Worm (Caenorhabditis elegans): ENCODE results near the gene C28C12.1.

Gene C28C12.1

ce11 chrIV:8512679-8513078 is 11.2 kb downstream of the C28C12.1 start, which contains the start of gene C09G4.4:
TSS of gene C09G4.4 (plus strand) at chrIV:8512979.
- TF ChIP-seq klf-2 (GFP tag; conservative IDR thresholded peaks at IDR 0.05): no peak
- no peak for TF ChIP-seq tab-1 (GFP tag; IDR thresholded peaks at IDR 0.05)
- no peak for TF ChIP-seq ref-1 (GFP tag; conservative IDR thresholded peaks at IDR 0.05)
- TF ChIP-seq cog-1 (tag; optimal IDR thresholded peaks at IDR 0.05): no peak
- no peak for TF ChIP-seq ztf-23 (GFP tag; IDR thresholded peaks at IDR 0.05)
- TF ChIP-seq flt-1 (GFP tag; IDR thresholded peaks at IDR 0.05): no peak
- TF ChIP-seq T22C8.4 (GFP tag; IDR thresholded peaks at IDR 0.05): no peak
- no peak for TF ChIP-seq med-1 (GFP tag; optimal IDR thresholded peaks at IDR 0.05; ENCODE audit: insufficient read depth)
- no peak for TF ChIP-seq ztf-29 (GFP tag; IDR thresholded peaks at IDR 0.05)

DNA sequence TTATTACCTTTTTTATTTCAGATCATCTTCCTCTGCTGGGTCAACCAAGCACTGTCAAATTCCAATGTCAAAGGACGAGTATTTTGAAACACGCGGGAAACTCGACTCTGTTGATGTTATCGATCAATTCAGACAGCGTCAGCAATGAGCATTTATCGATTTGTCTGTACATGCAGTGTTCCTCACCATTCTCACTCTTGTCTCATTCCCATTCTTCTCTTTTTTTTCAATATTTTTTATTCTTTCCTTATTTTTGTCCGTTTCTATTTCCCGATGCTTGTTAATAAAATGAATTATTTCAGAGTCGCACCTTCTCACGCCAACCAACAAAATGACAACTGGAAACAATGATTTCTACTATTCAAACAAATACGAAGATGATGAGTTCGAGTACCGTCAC is 12.1 kb downstream of the C28C12.1 start, which contains the start of gene cks-1:
cks-1 (plus strand) TSS at position 301 of the 400 bp plus-strand sequence.
- TF ChIP-seq flt-1 (GFP tag; IDR thresholded peaks at IDR 0.05) (no peak), tab-1 (GFP tag; IDR thresholded peaks at IDR 0.05) (no peak), med-1 (GFP tag; optimal IDR thresholded peaks at IDR 0.05; ENCODE audit: insufficient read depth) (no peak), ztf-29 (GFP tag; IDR thresholded peaks at IDR 0.05) (no peak), klf-2 (GFP tag; conservative IDR thresholded peaks at IDR 0.05) (no peak), T22C8.4 (GFP tag; IDR thresholded peaks at IDR 0.05) (no peak), ztf-23 (GFP tag; IDR thresholded peaks at IDR 0.05) (no peak), cog-1 (tag; optimal IDR thresholded peaks at IDR 0.05) (no peak), ref-1 (GFP tag; conservative IDR thresholded peaks at IDR 0.05) (no peak)

DNA sequence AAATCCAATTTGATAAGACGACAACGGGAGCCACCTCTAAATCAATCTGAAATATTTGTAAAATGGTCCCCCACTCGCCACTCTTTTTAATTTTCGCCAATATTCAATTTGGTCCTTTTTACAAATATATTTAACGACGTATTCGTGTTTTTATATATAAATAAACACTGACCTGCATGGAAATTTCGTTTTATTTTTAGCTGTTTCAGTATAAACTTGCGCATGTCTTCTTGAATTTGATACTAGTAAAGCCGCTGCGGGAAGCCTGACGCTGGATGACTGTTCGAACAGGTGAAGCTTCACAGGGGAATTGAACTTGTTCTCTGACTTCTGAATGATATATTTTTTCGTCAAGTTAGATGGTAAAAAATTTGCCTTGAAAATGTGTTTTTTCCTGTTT is 13.1 kb downstream of the C28C12.1 start:
- TF ChIP-seq tab-1 (GFP tag; IDR thresholded peaks at IDR 0.05): no peak
- no peak for TF ChIP-seq T22C8.4 (GFP tag; IDR thresholded peaks at IDR 0.05)
- no peak for TF ChIP-seq cog-1 (tag; optimal IDR thresholded peaks at IDR 0.05)
- no peak for TF ChIP-seq ztf-29 (GFP tag; IDR thresholded peaks at IDR 0.05)
- no peak for TF ChIP-seq klf-2 (GFP tag; conservative IDR thresholded peaks at IDR 0.05)
- TF ChIP-seq ztf-23 (GFP tag; IDR thresholded peaks at IDR 0.05): no peak
- TF ChIP-seq med-1 (GFP tag; optimal IDR thresholded peaks at IDR 0.05; ENCODE audit: insufficient read depth): no peak
- TF ChIP-seq ref-1 (GFP tag; conservative IDR thresholded peaks at IDR 0.05): no peak
- TF ChIP-seq flt-1 (GFP tag; IDR thresholded peaks at IDR 0.05): no peak

DNA sequence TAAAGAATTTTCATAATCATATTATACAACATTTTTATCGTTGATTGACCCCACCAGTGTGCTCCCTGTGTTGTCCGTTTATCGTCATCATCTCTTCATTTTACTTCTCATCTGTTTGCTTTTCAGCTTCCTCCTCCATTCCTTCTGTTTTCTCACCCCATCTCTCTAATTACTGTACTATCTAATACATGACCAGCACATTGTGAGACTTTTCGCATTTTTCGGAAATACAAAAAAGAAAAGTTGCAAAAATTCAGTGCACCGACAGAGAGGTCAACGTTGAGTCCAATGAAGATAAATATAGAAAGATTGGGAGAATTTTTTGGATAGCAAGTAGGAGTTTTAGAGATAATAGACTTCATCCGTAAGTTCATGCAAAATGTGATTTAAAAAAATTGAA is 18.5 kb downstream of the C28C12.1 start:
- TF ChIP-seq T22C8.4 (GFP tag; IDR thresholded peaks at IDR 0.05): no peak
- TF ChIP-seq ztf-23 (GFP tag; IDR thresholded peaks at IDR 0.05): no peak
- no peak for TF ChIP-seq med-1 (GFP tag; optimal IDR thresholded peaks at IDR 0.05; ENCODE audit: insufficient read depth)
- TF ChIP-seq flt-1 (GFP tag; IDR thresholded peaks at IDR 0.05): no peak
- TF ChIP-seq cog-1 (tag; optimal IDR thresholded peaks at IDR 0.05): no peak
- no peak for TF ChIP-seq ztf-29 (GFP tag; IDR thresholded peaks at IDR 0.05)
- TF ChIP-seq ref-1 (GFP tag; conservative IDR thresholded peaks at IDR 0.05): no peak
- no peak for TF ChIP-seq klf-2 (GFP tag; conservative IDR thresholded peaks at IDR 0.05)
- TF ChIP-seq tab-1 (GFP tag; IDR thresholded peaks at IDR 0.05): no peak

DNA sequence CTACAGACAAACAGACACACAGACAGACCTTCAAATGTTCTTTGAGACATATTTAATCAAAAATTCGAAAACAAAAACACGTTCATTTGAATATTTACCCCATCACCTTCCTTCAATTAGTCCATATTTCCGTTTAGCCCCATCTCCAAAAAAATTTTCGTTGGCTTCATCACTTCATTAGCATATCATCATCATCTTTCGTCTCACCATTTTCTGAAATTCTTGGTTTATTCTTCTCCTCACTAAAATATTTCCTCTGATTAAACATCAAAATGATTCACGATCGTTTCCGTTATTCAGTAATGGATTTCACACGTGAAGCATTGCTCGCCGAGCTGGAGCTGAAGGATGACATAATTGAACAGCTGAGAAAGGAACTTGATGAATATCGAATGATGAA is 19.1 kb downstream of the C28C12.1 start, which contains the start of gene pkg-2:
pkg-2 (plus strand) TSS at position 301 of the 400 bp plus-strand sequence.
- TF ChIP-seq flt-1 (GFP tag; IDR thresholded peaks at IDR 0.05) (no peak), tab-1 (GFP tag; IDR thresholded peaks at IDR 0.05) (no peak), ref-1 (GFP tag; conservative IDR thresholded peaks at IDR 0.05) (no peak), ztf-29 (GFP tag; IDR thresholded peaks at IDR 0.05) (no peak), T22C8.4 (GFP tag; IDR thresholded peaks at IDR 0.05) (no peak), klf-2 (GFP tag; conservative IDR thresholded peaks at IDR 0.05) (no peak), ztf-23 (GFP tag; IDR thresholded peaks at IDR 0.05) (no peak), cog-1 (tag; optimal IDR thresholded peaks at IDR 0.05) (no peak), med-1 (GFP tag; optimal IDR thresholded peaks at IDR 0.05; ENCODE audit: insufficient read depth) (no peak)

ce11 chrIV:8523981-8524380 is 22.5 kb downstream of the C28C12.1 start:
- no peak for TF ChIP-seq klf-2 (GFP tag; conservative IDR thresholded peaks at IDR 0.05)
- no peak for TF ChIP-seq ztf-29 (GFP tag; IDR thresholded peaks at IDR 0.05)
- TF ChIP-seq flt-1 (GFP tag; IDR thresholded peaks at IDR 0.05): no peak
- TF ChIP-seq ztf-23 (GFP tag; IDR thresholded peaks at IDR 0.05): no peak
- TF ChIP-seq cog-1 (tag; optimal IDR thresholded peaks at IDR 0.05): no peak
- TF ChIP-seq ref-1 (GFP tag; conservative IDR thresholded peaks at IDR 0.05): no peak
- no peak for TF ChIP-seq tab-1 (GFP tag; IDR thresholded peaks at IDR 0.05)
- TF ChIP-seq med-1 (GFP tag; optimal IDR thresholded peaks at IDR 0.05; ENCODE audit: insufficient read depth): no peak
- no peak for TF ChIP-seq T22C8.4 (GFP tag; IDR thresholded peaks at IDR 0.05)

ce11 chrIV:8526050-8526449 is 24.6 kb downstream of the C28C12.1 start:
- TF ChIP-seq flt-1 (GFP tag; IDR thresholded peaks at IDR 0.05) (no peak), klf-2 (GFP tag; conservative IDR thresholded peaks at IDR 0.05) (no peak), ztf-23 (GFP tag; IDR thresholded peaks at IDR 0.05) (no peak), tab-1 (GFP tag; IDR thresholded peaks at IDR 0.05) (no peak), cog-1 (tag; optimal IDR thresholded peaks at IDR 0.05) (no peak), ref-1 (GFP tag; conservative IDR thresholded peaks at IDR 0.05) (no peak), ztf-29 (GFP tag; IDR thresholded peaks at IDR 0.05) (no peak), T22C8.4 (GFP tag; IDR thresholded peaks at IDR 0.05) (no peak), med-1 (GFP tag; optimal IDR thresholded peaks at IDR 0.05; ENCODE audit: insufficient read depth) (no peak)

DNA sequence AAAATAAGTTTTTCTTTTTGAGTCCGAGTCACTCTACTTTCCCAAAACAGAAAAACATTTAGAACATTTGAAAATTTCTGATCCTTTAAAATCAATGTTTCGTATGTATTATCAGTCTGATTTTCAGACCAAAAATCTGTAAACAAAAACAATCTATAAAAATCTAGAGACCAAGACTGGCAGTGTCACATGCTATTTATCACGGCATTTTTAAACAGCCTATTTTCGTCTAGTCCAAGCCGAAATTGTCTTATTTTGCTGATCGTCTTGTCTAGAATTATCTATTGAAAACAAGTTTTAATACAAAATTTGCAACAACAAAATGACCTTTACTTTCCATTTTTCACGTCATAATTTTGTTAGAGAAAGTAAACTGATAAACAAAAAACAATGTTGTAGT is 25.1 kb downstream of the C28C12.1 start:
- TF ChIP-seq ref-1 (GFP tag; conservative IDR thresholded peaks at IDR 0.05) (no peak), tab-1 (GFP tag; IDR thresholded peaks at IDR 0.05) (no peak), flt-1 (GFP tag; IDR thresholded peaks at IDR 0.05) (no peak), ztf-29 (GFP tag; IDR thresholded peaks at IDR 0.05) (no peak)

- TF ChIP-seq klf-2 (GFP tag; conservative IDR thresholded peaks at IDR 0.05): no peak
- no peak for TF ChIP-seq ztf-29 (GFP tag; IDR thresholded peaks at IDR 0.05)
- no peak for TF ChIP-seq tab-1 (GFP tag; IDR thresholded peaks at IDR 0.05)
- TF ChIP-seq ztf-23 (GFP tag; IDR thresholded peaks at IDR 0.05): no peak
- no peak for TF ChIP-seq flt-1 (GFP tag; IDR thresholded peaks at IDR 0.05)
- no peak for TF ChIP-seq ref-1 (GFP tag; conservative IDR thresholded peaks at IDR 0.05)
- TF ChIP-seq med-1 (GFP tag; optimal IDR thresholded peaks at IDR 0.05; ENCODE audit: insufficient read depth): no peak
- no peak for TF ChIP-seq T22C8.4 (GFP tag; IDR thresholded peaks at IDR 0.05)
- no peak for TF ChIP-seq cog-1 (tag; optimal IDR thresholded peaks at IDR 0.05)
These were observed 26.1 kb downstream of the C28C12.1 start for ce11 chrIV:8527598-8528012.

DNA sequence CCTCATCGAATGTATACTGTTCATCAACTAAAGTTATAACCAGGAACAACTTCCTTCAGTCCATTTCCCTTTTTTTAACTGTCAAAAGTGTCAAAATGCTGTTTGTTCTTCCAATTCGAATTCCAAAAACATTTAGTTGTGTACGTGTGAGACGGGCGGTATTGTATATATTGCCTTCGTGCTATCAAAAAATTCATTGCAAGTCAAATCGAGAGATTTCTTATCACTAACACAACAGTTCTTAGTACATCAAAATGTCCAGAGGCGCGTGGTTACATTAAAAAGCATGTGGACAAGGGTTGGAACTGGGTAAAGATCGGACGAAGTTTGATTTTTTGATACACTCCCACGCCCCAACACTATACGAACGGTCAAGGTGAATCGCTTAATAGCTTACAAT is 26.9 kb downstream of the C28C12.1 start:
- TF ChIP-seq ztf-23 (GFP tag; IDR thresholded peaks at IDR 0.05) (no peak), flt-1 (GFP tag; IDR thresholded peaks at IDR 0.05) (no peak), med-1 (GFP tag; optimal IDR thresholded peaks at IDR 0.05; ENCODE audit: insufficient read depth) (no peak)

Data from whole organism, midembryonic.